Fruit fly (Drosophila melanogaster) whole organism, embryonic: Measurements from ENCODE around the gene CG9948.

ENCODE experiments used
- Aef1 ChIP-seq: fragments of 200-800 bp; sonication (Bioruptor generic); IDR thresholded peaks from 3 replicates; pipeline ENCODE4 v1.3.6; 2022; ENCODE audit warnings: missing biosample characterization, missing genetic modification characterization
- B-H1 ChIP-seq: fragments of 200-800 bp; sonication (Bioruptor generic); IDR thresholded peaks from 3 replicates; pipeline ENCODE4 v1.3.6; 2022; ENCODE audit warnings: missing biosample characterization, missing genetic modification characterization
- BEAF-32 ChIP-seq: fragments of 200-800 bp; sonication (Bioruptor generic); optimal IDR thresholded peaks from 3 replicates; lab custom pipeline; 2017; ENCODE audit warnings: missing biosample characterization, missing genetic modification characterization, mild to moderate bottlenecking, moderate library complexity, missing genetic modification reagents
- CG10209 ChIP-seq: fragments of 200-800 bp; sonication (Bioruptor generic); optimal IDR thresholded peaks from 3 replicates; lab custom pipeline; 2017; ENCODE audit warnings: missing biosample characterization, mild to moderate bottlenecking, missing genetic modification characterization, missing genetic modification reagents
- CG1024 ChIP-seq: fragments of 200-800 bp; sonication (Bioruptor generic); IDR thresholded peaks from 2 replicates; pipeline ENCODE4 v1.3.6; 2022; ENCODE audit warnings: missing biosample characterization, missing genetic modification characterization
- CG12299 ChIP-seq: fragments of 200-800 bp; sonication (Bioruptor generic); optimal IDR thresholded peaks from 2 replicates; lab custom pipeline; 2018; ENCODE audit warnings: missing biosample characterization, mild to moderate bottlenecking, missing genetic modification characterization
- CG13123 ChIP-seq: fragments of 200-800 bp; sonication (Bioruptor generic); optimal IDR thresholded peaks from 2 replicates; lab custom pipeline; 2016; ENCODE audit warnings: missing biosample characterization, missing genetic modification characterization
- CG15514 ChIP-seq: fragments of 200-800 bp; sonication (Bioruptor generic); optimal IDR thresholded peaks from 3 replicates; lab custom pipeline; 2017; ENCODE audit warnings: missing biosample characterization, missing genetic modification characterization, mild to moderate bottlenecking, moderate library complexity, missing genetic modification reagents
- CG15601 ChIP-seq: fragments of 200-800 bp; sonication (Bioruptor generic); optimal IDR thresholded peaks from 3 replicates; lab custom pipeline; 2019; ENCODE audit warnings: missing biosample characterization, mild to moderate bottlenecking, missing genetic modification characterization, moderate library complexity
- CG2712 ChIP-seq: fragments of 200-800 bp; optimal IDR thresholded peaks from 3 replicates; lab custom pipeline; 2019; ENCODE audit warnings: missing biosample characterization, mild to moderate bottlenecking, missing genetic modification characterization, moderate library complexity
- CG2875 ChIP-seq: fragments of 200-800 bp; sonication (Bioruptor generic); optimal IDR thresholded peaks from 2 replicates; lab custom pipeline; 2017; ENCODE audit warnings: missing biosample characterization, mild to moderate bottlenecking, missing genetic modification characterization, missing genetic modification reagents
- CG31441 ChIP-seq: fragments of 200-800 bp; sonication (Bioruptor generic); IDR thresholded peaks from 2 replicates; pipeline ENCODE4 v1.3.6; 2022; ENCODE audit warnings: missing biosample characterization, missing genetic modification characterization
- CG3163 ChIP-seq: fragments of 200-800 bp; sonication (Bioruptor generic); optimal IDR thresholded peaks from 3 replicates; lab custom pipeline; 2016; ENCODE audit warnings: missing biosample characterization, missing genetic modification characterization
- CG34422 ChIP-seq: fragments of 200-800 bp; sonication (Bioruptor generic); IDR thresholded peaks from 3 replicates; pipeline ENCODE4 v1.3.6; 2022; ENCODE audit warnings: missing biosample characterization, missing genetic modification characterization
- CG3847 ChIP-seq: fragments of 200-800 bp; sonication (Bioruptor generic); IDR thresholded peaks from 2 replicates; pipeline ENCODE4 v1.3.6; 2022; ENCODE audit warnings: missing biosample characterization, missing genetic modification characterization
- CG4282 ChIP-seq: fragments of 200-800 bp; sonication (Bioruptor generic); optimal IDR thresholded peaks from 2 replicates; lab custom pipeline; 2016; ENCODE audit warnings: missing biosample characterization, missing genetic modification characterization
- CG4854 ChIP-seq: fragments of 200-800 bp; sonication (Bioruptor generic); optimal IDR thresholded peaks from 2 replicates; lab custom pipeline; 2016; ENCODE audit warnings: missing biosample characterization, missing genetic modification characterization, inconsistent platforms
- CG7372 ChIP-seq: fragments of 200-800 bp; sonication (Bioruptor generic); IDR thresholded peaks from 2 replicates; pipeline ENCODE4 v1.3.6; 2022; ENCODE audit warnings: missing biosample characterization, missing genetic modification characterization
- CG8281 ChIP-seq: fragments of 200-800 bp; sonication (Bioruptor generic); optimal IDR thresholded peaks from 2 replicates; lab custom pipeline; 2018; ENCODE audit warnings: missing biosample characterization, mild to moderate bottlenecking, missing genetic modification characterization, moderate library complexity
- CkIIα-i1 ChIP-seq: fragments of 200-800 bp; sonication (Bioruptor generic); IDR thresholded peaks from 2 replicates; pipeline ENCODE4 v1.3.6; 2022; ENCODE audit warnings: missing biosample characterization, missing genetic modification characterization
- D19B ChIP-seq: fragments of 200-800 bp; sonication (Bioruptor generic); optimal IDR thresholded peaks from 2 replicates; lab custom pipeline; 2017; ENCODE audit warnings: missing biosample characterization, mild to moderate bottlenecking, missing genetic modification characterization
- Dip2 ChIP-seq: fragments of 200-800 bp; sonication (Bioruptor generic); IDR thresholded peaks from 2 replicates; pipeline ENCODE4 v1.3.6; 2022; ENCODE audit warnings: missing biosample characterization, missing genetic modification characterization
- Hand ChIP-seq: fragments of 200-800 bp; sonication (Bioruptor generic); optimal IDR thresholded peaks from 2 replicates; lab custom pipeline; 2017; ENCODE audit warnings: mild to moderate bottlenecking, missing biosample characterization, missing genetic modification reagents, missing genetic modification characterization
- HmgD ChIP-seq: fragments of 200-800 bp; sonication (Bioruptor generic); optimal IDR thresholded peaks from 3 replicates; lab custom pipeline; 2016; ENCODE audit warnings: missing biosample characterization, missing genetic modification characterization
- Kr ChIP-seq: fragments of 200-800 bp; sonication (Bioruptor generic); optimal IDR thresholded peaks from 2 replicates; lab custom pipeline; 2017; ENCODE audit warnings: missing biosample characterization, mild to moderate bottlenecking, missing genetic modification characterization
- Lim3 ChIP-seq: fragments of 200-800 bp; sonication (Bioruptor generic); IDR thresholded peaks from 2 replicates; pipeline ENCODE4 v1.3.6; 2022; ENCODE audit warnings: missing biosample characterization, missing genetic modification characterization
- Meics ChIP-seq: fragments of 200-800 bp; sonication (Bioruptor generic); optimal IDR thresholded peaks from 2 replicates; lab custom pipeline; 2017; ENCODE audit warnings: missing biosample characterization, mild to moderate bottlenecking, missing genetic modification characterization
- NC2α ChIP-seq: fragments of 200-800 bp; sonication (Bioruptor generic); optimal IDR thresholded peaks from 2 replicates; lab custom pipeline; 2016; ENCODE audit warnings: missing biosample characterization, missing genetic modification characterization
- Nf-YC ChIP-seq: fragments of 200-800 bp; optimal IDR thresholded peaks from 3 replicates; lab custom pipeline; 2019; ENCODE audit warnings: missing biosample characterization, mild to moderate bottlenecking, missing genetic modification characterization, moderate library complexity
- Rx ChIP-seq: fragments of 200-800 bp; sonication (Bioruptor generic); IDR thresholded peaks from 2 replicates; pipeline ENCODE4 v1.3.6; 2022; ENCODE audit warnings: missing biosample characterization, missing genetic modification characterization
- Sin3A ChIP-seq: fragments of >200 bp; optimal IDR thresholded peaks from 2 replicates; lab custom pipeline; 2018
- Sry-β ChIP-seq: fragments of 200-800 bp; sonication (Bioruptor generic); optimal IDR thresholded peaks from 2 replicates; lab custom pipeline; 2018; ENCODE audit warnings: missing biosample characterization, mild to moderate bottlenecking, missing genetic modification characterization, moderate library complexity
- Sry-δ ChIP-seq: fragments of 200-800 bp; sonication (Bioruptor generic); optimal IDR thresholded peaks from 2 replicates; lab custom pipeline; 2016; ENCODE audit warnings: missing biosample characterization, missing genetic modification characterization
- TFAM ChIP-seq: fragments of 200-800 bp; sonication (Bioruptor generic); optimal IDR thresholded peaks from 2 replicates; lab custom pipeline; 2017; ENCODE audit warnings: missing biosample characterization, missing genetic modification characterization, inconsistent platforms
- Trl ChIP-seq, 3 experiments: fragments of >200 bp in 2 of 3; fragments of 200-800 bp in 1 of 3; sonication (Bioruptor generic) in 1 of 3; optimal IDR thresholded peaks; 2 replicates in 1 of 3; 3 replicates in 2 of 3; lab custom pipeline; 2016 to 2017; ENCODE audit warnings: missing biosample characterization in 1 of 3, missing genetic modification characterization in 1 of 3
- Vsx1 ChIP-seq: fragments of 200-800 bp; sonication (Bioruptor generic); optimal IDR thresholded peaks from 2 replicates; lab custom pipeline; 2017; ENCODE audit warnings: missing biosample characterization, mild to moderate bottlenecking, missing genetic modification characterization, missing genetic modification reagents
- ac ChIP-seq: fragments of 200-800 bp; sonication (Bioruptor generic); optimal IDR thresholded peaks from 3 replicates; lab custom pipeline; 2017; ENCODE audit warnings: missing biosample characterization, mild to moderate bottlenecking, missing genetic modification characterization
- amos ChIP-seq: fragments of 200-800 bp; sonication (Bioruptor generic); IDR thresholded peaks from 2 replicates; pipeline ENCODE4 v1.3.6; 2022; ENCODE audit warnings: missing biosample characterization, missing genetic modification characterization; ENCODE audit not compliant: partially characterized antibody
- bbx ChIP-seq: fragments of 200-800 bp; sonication (Bioruptor generic); IDR thresholded peaks from 2 replicates; pipeline ENCODE4 v1.3.6; 2022; ENCODE audit warnings: missing biosample characterization, missing genetic modification characterization; ENCODE audit not compliant: partially characterized antibody
- bigmax ChIP-seq: fragments of 200-800 bp; sonication (Bioruptor generic); optimal IDR thresholded peaks from 2 replicates; lab custom pipeline; 2018; ENCODE audit warnings: missing biosample characterization, mild to moderate bottlenecking, missing genetic modification characterization
- bsh ChIP-seq, 2 experiments: fragments of 200-800 bp; sonication (Bioruptor generic); optimal IDR thresholded peaks; 2 replicates each; lab custom pipeline; 2017 to 2018; ENCODE audit warnings: mild to moderate bottlenecking in 2 of 2, missing biosample characterization in 2 of 2, missing genetic modification characterization in 2 of 2, moderate library complexity in 1 of 2
- corto ChIP-seq: fragments of 200-800 bp; sonication (Bioruptor generic); optimal IDR thresholded peaks from 2 replicates; lab custom pipeline; 2016; ENCODE audit warnings: missing biosample characterization, mild to moderate bottlenecking, missing genetic modification characterization, moderate library complexity
- croc ChIP-seq: fragments of 200-800 bp; sonication (Bioruptor generic); conservative IDR thresholded peaks from 3 replicates; pipeline ENCODE4 v1.3.6; 2022; ENCODE audit warnings: missing biosample characterization, missing genetic modification characterization
- dm ChIP-seq: fragments of 200-800 bp; sonication (Bioruptor generic); optimal IDR thresholded peaks from 3 replicates; lab custom pipeline; 2016; ENCODE audit warnings: missing biosample characterization, missing genetic modification characterization
- dmrt11E ChIP-seq: fragments of 200-800 bp; sonication (Bioruptor generic); optimal IDR thresholded peaks from 3 replicates; lab custom pipeline; 2018; ENCODE audit warnings: missing biosample characterization, mild to moderate bottlenecking, missing genetic modification characterization, moderate library complexity
- dpn ChIP-seq, 2 experiments: fragments of 200-800 bp; sonication (Bioruptor generic); optimal IDR thresholded peaks; 3 replicates each; lab custom pipeline; 2016; ENCODE audit warnings: missing biosample characterization in 2 of 2, missing genetic modification characterization in 2 of 2
- esg ChIP-seq: fragments of 200-800 bp; sonication (Bioruptor generic); conservative IDR thresholded peaks from 2 replicates; pipeline ENCODE4 v1.3.6; 2022; ENCODE audit warnings: missing biosample characterization, missing genetic modification characterization
- hth ChIP-seq: fragments of >200 bp; optimal IDR thresholded peaks from 2 replicates; lab custom pipeline; 2017; ENCODE audit warnings: inconsistent platforms
- nmo ChIP-seq: fragments of 200-800 bp; sonication (Bioruptor generic); optimal IDR thresholded peaks from 2 replicates; lab custom pipeline; 2018; ENCODE audit warnings: missing biosample characterization, mild to moderate bottlenecking, missing genetic modification characterization, moderate library complexity
- sens ChIP-seq: fragments of 200-800 bp; sonication (Bioruptor generic); peaks from one replicate; lab custom pipeline; 2016; ENCODE audit warnings: missing biosample characterization, missing genetic modification characterization
- shn ChIP-seq: fragments of 200-800 bp; sonication (Bioruptor generic); optimal IDR thresholded peaks from 3 replicates; lab custom pipeline; 2016; ENCODE audit warnings: missing biosample characterization, missing genetic modification characterization
- wek ChIP-seq: fragments of 200-800 bp; sonication (Bioruptor generic); optimal IDR thresholded peaks from 3 replicates; lab custom pipeline; 2018; ENCODE audit warnings: missing biosample characterization, mild to moderate bottlenecking, missing genetic modification characterization, moderate library complexity
- yki ChIP-seq: fragments of >200 bp; optimal IDR thresholded peaks from 3 replicates; lab custom pipeline; 2018

CG9948 gene

dm6 chr3L:6996907-6997306, 41.1 kb downstream of the CG9948 start (continued):
- no peak for TF ChIP-seq Aef1 (GFP tag; lab: Robert Waterston, UW)
- no peak for TF ChIP-seq Lim3 (GFP tag; lab: Robert Waterston, UW)
- TF ChIP-seq CkIIα-i1, result no peak
- no peak for TF ChIP-seq CG15514 (GFP tag; lab: Kevin White, UChicago)
- no peak for TF ChIP-seq dm (GFP tag; lab: Kevin White, UChicago)
- TF ChIP-seq corto (GFP tag; lab: Kevin White, UChicago), result no peak
- no peak for TF ChIP-seq D19B
- TF ChIP-seq HmgD (GFP tag; lab: Kevin White, UChicago), result no peak
- no peak for TF ChIP-seq shn (GFP tag; lab: Kevin White, UChicago)
- no peak for TF ChIP-seq Hand (GFP tag; lab: Kevin White, UChicago)
- no peak for TF ChIP-seq CG8281 (tag; lab: Kevin White, UChicago)
- no peak for TF ChIP-seq CG4854 (GFP tag; lab: Kevin White, UChicago)
- no peak for TF ChIP-seq Sry-β (GFP tag; lab: Kevin White, UChicago)
- no peak for TF ChIP-seq Dip2 (GFP tag; lab: Robert Waterston, UW)
- TF ChIP-seq bigmax (GFP tag; lab: Kevin White, UChicago), result no peak
- TF ChIP-seq bbx (GFP tag; lab: Robert Waterston, UW), result no peak
- TF ChIP-seq CG15601 (tag; lab: Kevin White, UChicago), result no peak
- no peak for TF ChIP-seq CG2712 (tag; lab: Kevin White, UChicago)
- peak; percentile 20 for TF ChIP-seq nmo (GFP tag; lab: Kevin White, UChicago)
- TF ChIP-seq CG12299 (tag; lab: Kevin White, UChicago), result no peak
- TF ChIP-seq CG2875 (GFP tag; lab: Kevin White, UChicago), result no peak
- no peak for TF ChIP-seq ac (GFP tag; lab: Kevin White, UChicago)
- TF ChIP-seq CG4282 (GFP tag; lab: Kevin White, UChicago), result no peak
- TF ChIP-seq B-H1 (GFP tag; lab: Robert Waterston, UW), result no peak
- TF ChIP-seq dpn (GFP tag; optimal IDR thresholded peaks at IDR 0.05; lab: Kevin White, UChicago), result no peak
- TF ChIP-seq sens (GFP tag; lab: Kevin White, UChicago), result peak; percentile 80
- no peak for TF ChIP-seq wek
- TF ChIP-seq Meics (GFP tag; lab: Kevin White, UChicago), result peak; percentile 35
- TF ChIP-seq Sin3A (lab: Kevin White, UChicago), result no peak
- no peak for TF ChIP-seq Trl (optimal IDR thresholded peaks at IDR 0.05; lab: Kevin White, UChicago)
- no peak for TF ChIP-seq Trl (GFP tag; optimal IDR thresholded peaks at IDR 0.05; lab: Kevin White, UChicago)
- TF ChIP-seq NC2α (GFP tag; lab: Kevin White, UChicago), result no peak
- no peak for TF ChIP-seq CG1024 (GFP tag; lab: Robert Waterston, UW)
- no peak for TF ChIP-seq Sry-δ (GFP tag; lab: Kevin White, UChicago)
- no peak for TF ChIP-seq CG3847 (GFP tag; lab: Robert Waterston, UW)
- TF ChIP-seq Nf-YC, result no peak
- TF ChIP-seq CG13123 (GFP tag; lab: Kevin White, UChicago), result no peak
- no peak for TF ChIP-seq dmrt11E (tag; lab: Kevin White, UChicago)
- no peak for TF ChIP-seq BEAF-32

DNA sequence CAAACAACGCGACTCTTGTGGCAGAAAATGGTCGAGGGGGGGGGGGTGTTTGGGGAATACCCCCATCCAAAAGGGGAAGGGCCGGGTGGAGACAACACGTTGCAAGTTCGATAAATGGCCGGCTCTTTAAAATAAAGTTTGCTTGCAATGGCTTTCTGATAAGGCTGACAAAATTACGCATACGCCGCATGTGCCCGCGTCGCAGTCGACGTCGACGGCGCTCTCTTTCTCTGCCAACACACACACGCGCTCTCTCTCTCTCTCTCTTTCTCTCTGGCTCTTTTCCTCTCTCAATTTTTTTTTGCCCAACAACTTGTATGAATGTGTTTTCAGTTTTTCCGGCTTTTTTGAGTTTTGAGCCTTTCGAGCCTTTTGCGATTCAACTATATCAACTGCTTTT, 41.6 kb downstream of the CG9948 start:
- TF ChIP-seq dmrt11E (tag; lab: Kevin White, UChicago) (no peak), hth (lab: Kevin White, UChicago) (no peak), CG34422 (GFP tag; lab: Robert Waterston, UW) (no peak), Rx (GFP tag; lab: Robert Waterston, UW) (no peak), croc (no peak), CG31441 (GFP tag; lab: Robert Waterston, UW) (no peak), Kr (GFP tag; lab: Kevin White, UChicago) (no peak), TFAM (GFP tag; lab: Kevin White, UChicago) (no peak), CG3163 (GFP tag; lab: Kevin White, UChicago) (no peak), CG7372 (GFP tag; lab: Robert Waterston, UW) (peak; percentile 63), bsh (GFP tag; optimal IDR thresholded peaks at IDR 0.05; lab: Kevin White, UChicago) (no peak), CG10209 (GFP tag; lab: Kevin White, UChicago) (no peak), Vsx1 (GFP tag; lab: Kevin White, UChicago) (no peak), amos (GFP tag; lab: Robert Waterston, UW) (no peak), esg (no peak), yki (peak; percentile 40), dpn (GFP tag; optimal IDR thresholded peaks at IDR 0.05; lab: Kevin White, UChicago) (no peak)
